Fruit fly (Drosophila melanogaster): Measurements from ENCODE around the gene Gip.
A peak's percentile ranks its signal among the peaks of the same experiment; 100 is the strongest.

DNA sequence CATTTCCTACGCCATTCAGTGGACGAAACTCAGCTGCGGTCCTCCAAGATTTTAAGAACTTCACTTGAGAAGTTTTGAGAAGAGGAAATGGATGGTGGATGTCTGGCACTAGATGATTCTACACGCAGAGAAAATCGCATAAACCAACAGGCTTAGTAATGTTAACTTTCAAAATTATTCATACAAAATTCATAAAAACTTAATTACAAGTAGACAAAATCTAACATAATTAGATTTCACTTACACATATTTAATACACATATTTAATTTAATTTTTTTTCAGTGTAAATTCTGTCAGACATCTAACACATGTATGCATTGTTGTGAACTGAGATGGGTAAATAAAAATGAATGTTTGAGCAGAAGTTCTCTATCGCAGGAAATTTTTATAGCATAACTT, 29.5 kb downstream of the Gip start:
- TF ChIP-seq Smox (GFP tag; optimal IDR thresholded peaks at IDR 0.05) = no peak
- no peak for TF ChIP-seq Hr39 (GFP tag; optimal IDR thresholded peaks at IDR 0.05)
- TF ChIP-seq svp (GFP tag) = peak; percentile 63
- TF ChIP-seq CG16779 (tag; optimal IDR thresholded peaks at IDR 0.05) = no peak
- no peak for TF ChIP-seq CG6163 (GFP tag; IDR thresholded peaks at IDR 0.05)
- no peak for TF ChIP-seq Ets21C (GFP tag; optimal IDR thresholded peaks at IDR 0.05)

All from whole organism, prepupa.